Worm (Caenorhabditis elegans) whole organism, L3 larva: ENCODE measurements around the gene dhrr-1.

Experiments used
- ceh-82 ChIP-seq: fragments of 150-350 bp; optimal IDR thresholded peaks from 2 replicates; lab custom pipeline; 2014; ENCODE audit warnings: missing biosample characterization, missing genetic modification characterization
- daf-12 ChIP-seq: fragments of 150-350 bp; optimal IDR thresholded peaks from 2 replicates; lab custom pipeline; 2014; ENCODE audit warnings: missing biosample characterization, missing genetic modification reagents, missing genetic modification characterization
- egl-27 ChIP-seq: sonication (generic microtip); optimal IDR thresholded peaks from 4 replicates; lab custom pipeline; 2017; ENCODE audit warnings: missing biosample characterization, missing genetic modification reagents, missing genetic modification characterization
- lsy-12 ChIP-seq: sonication (generic microtip); optimal IDR thresholded peaks from 2 replicates; lab custom pipeline; 2016; ENCODE audit warnings: mild to moderate bottlenecking, missing genetic modification characterization, missing compliant biosample characterization
- mdl-1 ChIP-seq: fragments of 150-350 bp; optimal IDR thresholded peaks from 2 replicates; lab custom pipeline; 2014; ENCODE audit warnings: missing biosample characterization, missing genetic modification characterization
- nhr-11 ChIP-seq: fragments of 150-350 bp; optimal IDR thresholded peaks from 2 replicates; lab custom pipeline; 2014; ENCODE audit warnings: missing biosample characterization, missing genetic modification characterization
- nhr-12 ChIP-seq: fragments of 150-350 bp; optimal IDR thresholded peaks from 2 replicates; lab custom pipeline; 2014; ENCODE audit warnings: missing biosample characterization, missing genetic modification characterization
- nhr-23 ChIP-seq: fragments of 150-350 bp; optimal IDR thresholded peaks from 2 replicates; lab custom pipeline; 2014; ENCODE audit warnings: missing biosample characterization, missing genetic modification reagents, missing genetic modification characterization
- nhr-28 ChIP-seq: fragments of 150-350 bp; optimal IDR thresholded peaks from 2 replicates; lab custom pipeline; 2014; ENCODE audit warnings: missing biosample characterization, missing genetic modification characterization
- nhr-67 ChIP-seq: fragments of 150-350 bp; optimal IDR thresholded peaks from 2 replicates; lab custom pipeline; 2014; ENCODE audit warnings: missing biosample characterization, missing genetic modification characterization
- skn-1 ChIP-seq: fragments of 150-350 bp; optimal IDR thresholded peaks from 2 replicates; lab custom pipeline; 2014; ENCODE audit warnings: missing biosample characterization, missing genetic modification characterization
- unc-39 ChIP-seq: sonication (generic microtip); optimal IDR thresholded peaks from 4 replicates; lab custom pipeline; 2017; ENCODE audit warnings: missing biosample characterization, missing genetic modification characterization
- unc-62 ChIP-seq: fragments of 150-350 bp; sonication (generic microtip); optimal IDR thresholded peaks from 4 replicates; lab custom pipeline; 2014; ENCODE audit warnings: missing biosample characterization, missing genetic modification reagents, missing genetic modification characterization

DNA sequence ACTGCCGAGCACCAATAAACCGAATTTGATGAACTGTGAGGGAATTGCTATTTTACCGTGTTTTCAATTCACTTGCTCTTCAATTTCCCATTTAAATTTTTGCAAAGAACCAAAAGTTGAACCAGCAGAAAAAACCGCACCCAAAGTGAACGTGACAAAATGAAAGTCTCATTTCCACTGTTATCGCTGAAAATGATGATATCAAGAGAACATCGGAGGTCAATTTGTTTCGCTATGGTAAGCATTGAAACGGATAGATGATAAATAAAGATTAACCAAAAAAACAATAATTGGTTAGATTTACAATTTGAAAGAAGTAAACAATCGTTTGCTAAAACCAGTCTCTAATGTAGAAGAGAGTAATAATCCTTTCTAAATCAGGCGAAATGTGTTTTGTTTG, 18.9 kb upstream of the dhrr-1 start:
- TF ChIP-seq unc-39 (tag; lab: Kevin White, UChicago) (no peak), nhr-23 (tag; lab: Kevin White, UChicago) (no peak), unc-62 (GFP tag; lab: Kevin White, UChicago) (no peak), lsy-12 (tag; lab: Kevin White, UChicago) (no peak), nhr-67 (tag; lab: Kevin White, UChicago) (no peak), daf-12 (tag; lab: Kevin White, UChicago) (no peak), nhr-28 (tag; lab: Kevin White, UChicago) (no peak), mdl-1 (tag; lab: Kevin White, UChicago) (no peak), nhr-12 (tag; lab: Kevin White, UChicago) (no peak), skn-1 (tag; lab: Kevin White, UChicago) (no peak), nhr-11 (tag; lab: Kevin White, UChicago) (no peak), egl-27 (tag; lab: Kevin White, UChicago) (no peak), ceh-82 (tag; lab: Kevin White, UChicago) (no peak)
